Worm (Caenorhabditis elegans) whole organism, early embryonic: Measurements from ENCODE around the gene R13H4.5.

ENCODE experiments used
- B0310.2 ChIP-seq: sonication (generic microtip); optimal IDR thresholded peaks from 2 replicates; lab custom pipeline; 2016; ENCODE audit warnings: mild to moderate bottlenecking, missing genetic modification characterization, missing compliant biosample characterization
- ama-1 ChIP-seq: fragments of 150-350 bp; optimal IDR thresholded peaks from 2 replicates; lab custom pipeline; 2014
- flt-1 ChIP-seq: fragments of 200-800 bp; sonication (Bioruptor generic); IDR thresholded peaks from 2 replicates; pipeline ENCODE4 v1.3.6; 2022; ENCODE audit warnings: missing genetic modification characterization, missing compliant biosample characterization
- hmbx-1 ChIP-seq: sonication (generic microtip); optimal IDR thresholded peaks from 2 replicates; lab custom pipeline; 2016; ENCODE audit warnings: mild to moderate bottlenecking, missing genetic modification characterization, missing compliant biosample characterization
- hmg-4 ChIP-seq: fragments of 200-800 bp; sonication (Bioruptor generic); optimal IDR thresholded peaks from 2 replicates; lab custom pipeline; 2018; ENCODE audit warnings: mild to moderate bottlenecking, missing genetic modification characterization, missing compliant biosample characterization
- tbx-11 ChIP-seq: fragments of 200-800 bp; sonication (Bioruptor generic); IDR thresholded peaks from 2 replicates; pipeline ENCODE4 v1.3.6; 2022; ENCODE audit warnings: missing genetic modification characterization, missing compliant biosample characterization
- tra-4 ChIP-seq: sonication (generic microtip); optimal IDR thresholded peaks from 2 replicates; lab custom pipeline; 2017; ENCODE audit warnings: missing genetic modification characterization, missing compliant biosample characterization

DNA sequence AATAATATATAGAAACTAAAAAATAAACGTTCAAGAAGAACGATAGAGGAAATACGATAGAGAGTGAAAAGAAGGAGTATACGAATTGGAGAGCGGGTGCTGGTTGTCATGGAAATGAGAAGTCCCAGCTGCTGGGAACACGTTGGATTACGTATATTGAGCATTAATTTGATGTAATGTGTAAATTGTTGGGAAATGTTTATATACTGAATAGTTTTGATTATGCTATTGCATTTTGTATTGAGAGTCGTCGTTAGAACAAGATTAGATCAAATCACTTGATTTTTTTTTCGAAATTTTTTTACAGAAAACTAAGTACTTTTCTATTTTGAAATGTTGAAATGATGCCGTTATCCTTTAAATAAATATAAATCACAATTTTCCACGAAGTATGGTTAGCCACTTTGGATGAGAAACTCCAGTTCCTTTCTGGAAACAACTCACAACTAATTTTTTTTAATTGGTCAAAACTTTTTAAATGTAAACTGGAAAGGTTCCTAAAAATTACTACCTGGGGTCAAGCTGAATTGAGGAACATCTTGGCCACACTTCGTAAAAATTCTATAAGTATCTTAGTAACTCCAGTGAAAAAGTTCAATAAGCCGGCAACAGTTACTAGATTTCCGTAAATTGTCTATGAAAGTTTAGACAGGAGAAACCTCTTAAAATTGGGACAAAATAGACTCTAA, 16.7 kb upstream of the R13H4.5 start, which contains the start of gene nphp-4:
- TF ChIP-seq tbx-11 (no peak), B0310.2 (no peak), hmg-4 (GFP tag; lab: Kevin White, UChicago) (no peak), ama-1 (no peak), flt-1 (GFP tag; lab: Robert Waterston, UW) (no peak), tra-4 (no peak), hmbx-1 (no peak)
